Fruit fly (Drosophila melanogaster): ENCODE data around the gene CG7518.

dm6 chr3R:13057121-13057805 lies 59.4 kb downstream of the CG7518 start, which contains the start of gene sim:
- TF ChIP-seq Met (GFP tag; optimal IDR thresholded peaks at IDR 0.05) (no peak), dac (GFP tag; optimal IDR thresholded peaks at IDR 0.05) (no peak), CG6163 (GFP tag; IDR thresholded peaks at IDR 0.05) (no peak), Sox14 (GFP tag; optimal IDR thresholded peaks at IDR 0.05) (no peak), CG11762 (GFP tag; optimal IDR thresholded peaks at IDR 0.05; ENCODE audit: insufficient read depth) (no peak)
